Worm (Caenorhabditis elegans): ENCODE measurements around the gene F56C3.8.

DNA sequence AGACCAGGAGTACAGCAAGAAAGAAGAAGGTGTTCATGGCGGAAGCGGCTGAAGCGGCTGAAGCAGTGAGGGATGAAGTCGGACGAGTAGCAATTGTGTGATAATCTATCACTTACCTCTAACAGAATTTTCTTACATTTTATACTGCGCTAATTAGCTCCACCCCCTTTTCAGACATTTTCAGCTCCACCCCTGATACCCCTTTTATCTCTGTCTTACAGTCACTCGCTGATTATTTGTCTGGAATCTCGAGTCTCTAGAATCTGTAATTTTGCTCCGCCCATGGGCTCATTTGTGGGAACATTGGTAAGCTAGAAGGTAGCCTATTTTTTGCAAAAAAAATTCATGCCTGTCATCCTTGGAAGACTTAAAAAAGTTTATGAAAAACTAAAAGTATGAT is 40.1 kb downstream of the F56C3.8 start, which contains the start of gene ins-39:
- TF ChIP-seq hlh-30 (tag; optimal IDR thresholded peaks at IDR 0.05; ENCODE audit: insufficient read depth) (no peak), F13H6.1 (tag; optimal IDR thresholded peaks at IDR 0.05) (no peak), ref-2 (tag; optimal IDR thresholded peaks at IDR 0.05) (no peak)

All from whole organism, late embryonic.